Fruit fly (Drosophila melanogaster): ENCODE results near the gene Jon66Ci.
A peak's percentile ranks its signal among the peaks of the same experiment; 100 is the strongest.

Jon66Ci gene

DNA sequence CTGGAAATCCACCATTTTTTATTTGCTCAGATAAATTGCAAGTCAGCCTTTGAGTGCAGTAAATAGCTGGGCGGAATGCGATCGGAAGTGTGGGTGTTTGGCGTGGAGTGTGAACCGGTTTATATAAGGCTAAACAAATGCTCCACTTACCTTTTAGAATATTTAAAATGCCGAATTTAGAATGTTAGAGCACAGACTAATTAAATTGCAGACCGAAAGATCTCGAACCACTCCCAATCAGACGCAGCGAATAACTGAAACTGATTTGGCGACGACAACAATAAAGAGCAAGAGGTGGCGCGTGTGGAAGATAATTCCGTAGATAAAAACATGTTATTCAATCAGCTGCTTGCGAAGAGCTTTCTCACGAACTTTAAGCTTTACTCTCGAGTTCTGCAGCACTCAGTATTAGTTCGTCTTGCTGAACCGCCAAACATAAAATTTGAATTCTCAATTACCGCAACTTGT, 30.7 kb upstream of the Jon66Ci start, which contains the start of gene Idh (continued):
- TF ChIP-seq unpg (GFP tag; optimal IDR thresholded peaks at IDR 0.05) (peak; percentile 21), sd (tag; optimal IDR thresholded peaks at IDR 0.05) (peak; percentile 72), en (GFP tag; optimal IDR thresholded peaks at IDR 0.05) (no peak), Hand (GFP tag; optimal IDR thresholded peaks at IDR 0.05) (peak; percentile 54), CG3281 (GFP tag; optimal IDR thresholded peaks at IDR 0.05) (peak; percentile 42), hbn (GFP tag; IDR thresholded peaks at IDR 0.05; ENCODE audit: partially characterized antibody) (peak; percentile 48; the same call in 1 of the 2 replicates), Usf (GFP tag; optimal IDR thresholded peaks at IDR 0.05) (no peak), grau (tag; optimal IDR thresholded peaks at IDR 0.05) (peak; percentile 20), aop (GFP tag; IDR thresholded peaks at IDR 0.05) (no peak), insv (GFP tag; optimal IDR thresholded peaks at IDR 0.05) (no peak), CG4328 (GFP tag; optimal IDR thresholded peaks at IDR 0.05) (no peak), Gug (GFP tag; IDR thresholded peaks at IDR 0.05) (no peak), kah (GFP tag; optimal IDR thresholded peaks at IDR 0.05) (no peak), CG14860 (GFP tag; IDR thresholded peaks at IDR 0.05; ENCODE audit: partially characterized antibody) (no peak), salm (tag; optimal IDR thresholded peaks at IDR 0.05) (peak; percentile 13), CHES-1-like (GFP tag; optimal IDR thresholded peaks at IDR 0.05) (peak; percentile 1), CG17328 (GFP tag; IDR thresholded peaks at IDR 0.05) (no peak), CG33557 (GFP tag; optimal IDR thresholded peaks at IDR 0.05) (no peak), pzg (GFP tag; optimal IDR thresholded peaks at IDR 0.05) (peak; percentile 65), CG1024 (GFP tag; IDR thresholded peaks at IDR 0.05) (no peak), CG14441 (GFP tag; IDR thresholded peaks at IDR 0.05) (peak; percentile 45; the same call in 1 of the 2 replicates), CG5245 (GFP tag; optimal IDR thresholded peaks at IDR 0.05) (no peak), gce (GFP tag; IDR thresholded peaks at IDR 0.05) (0 out of 3 replicates have a peak, but pooled peaks have one; percentile 34), TFAM (GFP tag; optimal IDR thresholded peaks at IDR 0.05) (no peak), sob (GFP tag; IDR thresholded peaks at IDR 0.05) (0 out of 2 replicates have a peak, but pooled peaks have one; percentile 11), CG10147 (GFP tag; optimal IDR thresholded peaks at IDR 0.05) (peak; percentile 5), vvl (GFP tag; IDR thresholded peaks at IDR 0.05) (peak; percentile 52; the same call in 1 of the 2 replicates), Myb (GFP tag; optimal IDR thresholded peaks at IDR 0.05) (peak; percentile 26), CG6791 (GFP tag; IDR thresholded peaks at IDR 0.05; ENCODE audit: partially characterized antibody) (0 out of 3 replicates have a peak, but pooled peaks have one; percentile 31), CG4617 (GFP tag; optimal IDR thresholded peaks at IDR 0.05; ENCODE audit: borderline replicate concordance) (no peak), Max (GFP tag; optimal IDR thresholded peaks at IDR 0.05) (no peak), abd-A (tag; optimal IDR thresholded peaks at IDR 0.05) (peak; percentile 76), mirr (GFP tag; optimal IDR thresholded peaks at IDR 0.05) (peak; percentile 85), CG13296 (GFP tag; optimal IDR thresholded peaks at IDR 0.05) (peak; percentile 56), Meics (GFP tag; optimal IDR thresholded peaks at IDR 0.05) (peak; percentile 17), Hr78 (GFP tag; optimal IDR thresholded peaks at IDR 0.05) (peak in 1 of 2 experiments; percentile 93), Hmr (GFP tag; optimal IDR thresholded peaks at IDR 0.05) (peak; percentile 52), CG34376 (GFP tag; optimal IDR thresholded peaks at IDR 0.05) (peak; percentile 96), disco-r (GFP tag; optimal IDR thresholded peaks at IDR 0.05) (peak; percentile 7), CG14014 (GFP tag; IDR thresholded peaks at IDR 0.05) (0 out of 2 replicates have a peak, but pooled peaks have one; percentile 17), CG18011 (GFP tag; optimal IDR thresholded peaks at IDR 0.05) (peak; percentile 99), CG30431 (GFP tag; optimal IDR thresholded peaks at IDR 0.05) (no peak), Antp (GFP tag; optimal IDR thresholded peaks at IDR 0.05) (no peak), Jarid2 (GFP tag; optimal IDR thresholded peaks at IDR 0.05) (peak; percentile 88), CG7372 (GFP tag; IDR thresholded peaks at IDR 0.05) (no peak), NfI (GFP tag; optimal IDR thresholded peaks at IDR 0.05) (peak; percentile 31), wek (GFP tag; optimal IDR thresholded peaks at IDR 0.05) (no peak), CG8290 (GFP tag; optimal IDR thresholded peaks at IDR 0.05) (no peak), CG8290 (tag; optimal IDR thresholded peaks at IDR 0.05) (peak in 1 of 2 experiments; percentile 73)

Measured in whole organism, embryonic.